Worm (Caenorhabditis elegans): ENCODE data around the gene kcc-3.

DNA sequence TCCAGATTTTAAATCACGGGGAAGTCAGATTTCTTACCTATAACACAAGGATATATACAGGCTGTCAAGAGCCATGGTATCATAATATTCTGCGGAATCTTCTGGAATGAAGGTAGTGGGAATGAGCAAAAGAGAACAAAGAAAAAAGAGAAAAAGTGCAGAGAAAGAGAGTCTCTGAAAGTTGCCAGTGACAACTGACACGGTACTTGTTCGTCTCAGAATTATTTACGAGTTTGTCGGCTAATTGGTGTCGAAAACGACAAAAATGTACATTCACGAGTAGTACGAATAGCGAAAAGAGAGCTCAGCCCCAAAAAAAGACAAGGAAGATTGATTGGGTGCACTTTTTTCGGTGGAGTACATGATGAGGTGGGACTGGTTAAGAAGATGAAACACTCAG lies 48.9 kb upstream of the kcc-3 start, which contains the start of gene cah-2:
- TF ChIP-seq pqm-1 (tag; optimal IDR thresholded peaks at IDR 0.05) (no peak), nhr-23 (tag; optimal IDR thresholded peaks at IDR 0.05) (no peak), jun-1 (tag; optimal IDR thresholded peaks at IDR 0.05) (no peak), snpc-4 (tag; optimal IDR thresholded peaks at IDR 0.05) (no peak), ztf-11 (tag; optimal IDR thresholded peaks at IDR 0.05) (no peak), elt-2 (tag; optimal IDR thresholded peaks at IDR 0.05) (no peak)

All from whole organism, L3 larva.